Fruit fly (Drosophila melanogaster) whole organism, wandering third instar larva: ENCODE results near the gene CG43725.

Source experiments
- Abd-B ChIP-seq: fragments of >200 bp; optimal IDR thresholded peaks from 2 replicates; lab custom pipeline; 2017; ENCODE audit warnings: missing biosample characterization, missing genetic modification characterization
- CG32264 ChIP-seq: fragments of 200-800 bp; sonication (Bioruptor generic); optimal IDR thresholded peaks from 2 replicates; lab custom pipeline; 2016; ENCODE audit warnings: missing biosample characterization, missing genetic modification characterization
- CG9705 ChIP-seq: fragments of 200-800 bp; sonication (Bioruptor generic); optimal IDR thresholded peaks from 2 replicates; lab custom pipeline; 2018; ENCODE audit warnings: missing biosample characterization, mild to moderate bottlenecking, missing genetic modification characterization
- CrebA ChIP-seq: fragments of 200-800 bp; sonication (Bioruptor generic); optimal IDR thresholded peaks from 2 replicates; lab custom pipeline; 2016; ENCODE audit warnings: missing biosample characterization, mild to moderate bottlenecking, missing genetic modification characterization, borderline replicate concordance
- Dfd ChIP-seq: fragments of >200 bp; optimal IDR thresholded peaks from 2 replicates; lab custom pipeline; 2017; ENCODE audit warnings: missing biosample characterization, missing genetic modification characterization
- Dif ChIP-seq: fragments of 200-275, 200-300 bp; sonication (Bioruptor generic); optimal IDR thresholded peaks from 2 replicates; lab custom pipeline; 2018; ENCODE audit warnings: missing biosample characterization, missing genetic modification characterization; ENCODE audit not compliant: partially characterized antibody
- GATAd ChIP-seq: sonication (Bioruptor generic); optimal IDR thresholded peaks from 2 replicates; lab custom pipeline; 2016; ENCODE audit warnings: missing biosample characterization, missing genetic modification characterization
- HLH106 ChIP-seq: fragments of 200-800 bp; optimal IDR thresholded peaks from 3 replicates; lab custom pipeline; 2019; ENCODE audit warnings: missing biosample characterization, mild to moderate bottlenecking, missing genetic modification characterization, moderate library complexity
- Hnf4 ChIP-seq: fragments of 200-800 bp; sonication (Bioruptor generic); optimal IDR thresholded peaks from 2 replicates; lab custom pipeline; 2016; ENCODE audit warnings: missing biosample characterization, mild to moderate bottlenecking, missing genetic modification characterization
- Hr78 ChIP-seq: fragments of >200 bp; optimal IDR thresholded peaks from 2 replicates; lab custom pipeline; 2017; ENCODE audit warnings: missing biosample characterization, missing genetic modification characterization
- Hr83 ChIP-seq: fragments of 200-300 bp; sonication (Bioruptor generic); optimal IDR thresholded peaks from 2 replicates; lab custom pipeline; 2016; ENCODE audit warnings: missing biosample characterization, mild to moderate bottlenecking, missing genetic modification characterization, moderate library complexity; ENCODE audit not compliant: poor library complexity, severe bottlenecking
- Jra ChIP-seq: sonication (Bioruptor generic); optimal IDR thresholded peaks from 2 replicates; lab custom pipeline; 2016; ENCODE audit warnings: missing biosample characterization, missing genetic modification characterization
- Myc ChIP-seq: fragments of >200 bp; optimal IDR thresholded peaks from 2 replicates; lab custom pipeline; 2017
- N ChIP-seq: fragments of >200 bp; optimal IDR thresholded peaks from 2 replicates; lab custom pipeline; 2018; ENCODE audit warnings: missing biosample characterization, missing external identifiers, missing genetic modification characterization
- OdsH ChIP-seq: fragments of 200-800 bp; sonication (Bioruptor generic); optimal IDR thresholded peaks from 2 replicates; lab custom pipeline; 2016; ENCODE audit warnings: missing biosample characterization, mild to moderate bottlenecking, missing genetic modification characterization
- Rel ChIP-seq, 2 experiments: fragments of 200-800 bp; sonication (Bioruptor generic) in 1 of 2; optimal IDR thresholded peaks; 2 replicates in 1 of 2; 3 replicates in 1 of 2; lab custom pipeline; 2016 to 2019; ENCODE audit warnings: mild to moderate bottlenecking in 2 of 2, missing biosample characterization in 2 of 2, missing genetic modification characterization in 2 of 2, moderate library complexity in 1 of 2
- Sp1 ChIP-seq: fragments of 200-800 bp; sonication (Bioruptor generic); optimal IDR thresholded peaks from 3 replicates; lab custom pipeline; 2019; ENCODE audit warnings: missing biosample characterization, mild to moderate bottlenecking, missing genetic modification characterization, moderate library complexity
- Vsx2 ChIP-seq: fragments of 200-300, 225-300 bp; sonication (Bioruptor generic); optimal IDR thresholded peaks from 2 replicates; lab custom pipeline; 2018; ENCODE audit warnings: missing biosample characterization, missing genetic modification characterization; ENCODE audit not compliant: partially characterized antibody
- br ChIP-seq: fragments of 200-800 bp; sonication (Bioruptor generic); optimal IDR thresholded peaks from 2 replicates; lab custom pipeline; 2016; ENCODE audit warnings: missing biosample characterization, missing genetic modification characterization
- brk ChIP-seq: fragments of 200-800 bp; sonication (Bioruptor generic); optimal IDR thresholded peaks from 2 replicates; lab custom pipeline; 2016; ENCODE audit warnings: missing biosample characterization, mild to moderate bottlenecking, missing genetic modification characterization
- dl ChIP-seq, 2 experiments: fragments of 175-275, 200-275 bp in 1 of 2; fragments of 200-275 bp in 1 of 2; sonication (Bioruptor generic); optimal IDR thresholded peaks; lab custom pipeline; 2018; ENCODE audit warnings: mild to moderate bottlenecking in 2 of 2, missing biosample characterization in 2 of 2, missing genetic modification characterization in 2 of 2, moderate library complexity in 2 of 2; ENCODE audit not compliant: partially characterized antibody in 2 of 2, insufficient read depth in 1 of 2
- dmrt93B ChIP-seq: fragments of 200-800 bp; sonication (Bioruptor generic); optimal IDR thresholded peaks from 2 replicates; lab custom pipeline; 2018; ENCODE audit warnings: missing biosample characterization, mild to moderate bottlenecking, missing genetic modification characterization
- dsf ChIP-seq: sonication (Bioruptor generic); optimal IDR thresholded peaks from 2 replicates; lab custom pipeline; 2016; ENCODE audit warnings: missing biosample characterization, missing genetic modification characterization, borderline replicate concordance
- ey ChIP-seq: fragments of 200-800 bp; sonication (Bioruptor generic); optimal IDR thresholded peaks from 2 replicates; lab custom pipeline; 2016; ENCODE audit warnings: missing biosample characterization, missing genetic modification characterization
- foxo ChIP-seq, 2 experiments: fragments of 200-800 bp; sonication (Bioruptor generic); optimal IDR thresholded peaks; 2 replicates in 1 of 2; 3 replicates in 1 of 2; lab custom pipeline; 2016 to 2017; ENCODE audit warnings: missing biosample characterization in 2 of 2, missing genetic modification characterization in 2 of 2
- fru ChIP-seq: fragments of 200-800 bp; sonication (Bioruptor generic); optimal IDR thresholded peaks from 3 replicates; lab custom pipeline; 2016; ENCODE audit warnings: missing biosample characterization, mild to moderate bottlenecking, missing genetic modification characterization
- h ChIP-seq: fragments of 200-800 bp; sonication (Bioruptor generic); optimal IDR thresholded peaks from 3 replicates; lab custom pipeline; 2016; ENCODE audit warnings: missing biosample characterization, mild to moderate bottlenecking, missing genetic modification characterization
- jim ChIP-seq: fragments of 175-275, 200-325 bp; sonication (Bioruptor generic); optimal IDR thresholded peaks from 2 replicates; lab custom pipeline; 2016; ENCODE audit warnings: missing biosample characterization, mild to moderate bottlenecking, missing genetic modification characterization
- lola ChIP-seq: fragments of >200 bp; optimal IDR thresholded peaks from 2 replicates; lab custom pipeline; 2017; ENCODE audit warnings: missing biosample characterization, missing genetic modification characterization
- pan ChIP-seq: fragments of >200 bp; optimal IDR thresholded peaks from 2 replicates; lab custom pipeline; 2017
- psq ChIP-seq: fragments of 200-800 bp; sonication (Bioruptor generic); optimal IDR thresholded peaks from 3 replicates; lab custom pipeline; 2017; ENCODE audit warnings: missing biosample characterization, mild to moderate bottlenecking, missing genetic modification characterization, moderate library complexity
- rgr ChIP-seq: fragments of 200-800 bp; sonication (Bioruptor generic); optimal IDR thresholded peaks from 3 replicates; lab custom pipeline; 2016; ENCODE audit warnings: missing biosample characterization, mild to moderate bottlenecking, missing genetic modification characterization
- sage ChIP-seq: fragments of 200-800 bp; sonication (Bioruptor generic); optimal IDR thresholded peaks from 2 replicates; lab custom pipeline; 2016; ENCODE audit warnings: missing biosample characterization, mild to moderate bottlenecking, missing genetic modification characterization
- sv ChIP-seq: fragments of 200-800 bp; sonication (Bioruptor generic); optimal IDR thresholded peaks from 3 replicates; lab custom pipeline; 2016; ENCODE audit warnings: missing biosample characterization, missing genetic modification characterization
- tai ChIP-seq: sonication (Bioruptor generic); optimal IDR thresholded peaks from 2 replicates; lab custom pipeline; 2016; ENCODE audit warnings: missing biosample characterization, missing genetic modification characterization
- usp ChIP-seq: fragments of >200 bp; optimal IDR thresholded peaks from 2 replicates; lab custom pipeline; 2017; ENCODE audit warnings: missing biosample characterization, missing genetic modification characterization
- woc ChIP-seq: sonication (Bioruptor generic); optimal IDR thresholded peaks from 2 replicates; lab custom pipeline; 2016; ENCODE audit warnings: missing biosample characterization, mild to moderate bottlenecking, missing genetic modification characterization

Gene CG43725

dm6 chr2L:11113011-11113528 is 37.8 kb downstream of the CG43725 start, which contains the start of gene Idua:
TSS of gene Idua (minus strand) at chr2L:11113061.
- no peak for TF ChIP-seq pan
- no peak for TF ChIP-seq jim (GFP tag; lab: Kevin White, UChicago)
- TF ChIP-seq N (GFP tag; lab: Kevin White, UChicago): no peak
- no peak for TF ChIP-seq rgr (GFP tag; lab: Kevin White, UChicago)
- peak; percentile 63 for TF ChIP-seq psq (GFP tag; lab: Kevin White, UChicago)
- peak; percentile 47 for TF ChIP-seq Jra
- no peak for TF ChIP-seq Hnf4 (GFP tag; lab: Kevin White, UChicago)
- peak; percentile 35 for TF ChIP-seq sv (GFP tag; lab: Kevin White, UChicago)
- peak; percentile 76 for TF ChIP-seq ey
- TF ChIP-seq GATAd (GFP tag; lab: Kevin White, UChicago): no peak
- peak; percentile 81 for TF ChIP-seq Sp1 (GFP tag; lab: Kevin White, UChicago)
- TF ChIP-seq Rel (GFP tag; optimal IDR thresholded peaks at IDR 0.05; lab: Kevin White, UChicago): peak; percentile 16
- TF ChIP-seq Rel (tag; optimal IDR thresholded peaks at IDR 0.05; lab: Kevin White, UChicago): no peak
- TF ChIP-seq Abd-B: no peak
- peak; percentile 79 for TF ChIP-seq OdsH (GFP tag; lab: Kevin White, UChicago)
- TF ChIP-seq HLH106 (tag; lab: Kevin White, UChicago): peak; percentile 75

dm6 chr2L:11113714-11114113 is 38.4 kb downstream of the CG43725 start, which contains the start of gene Gr32a:
TSS of gene Gr32a (plus strand) at chr2L:11114014.
- TF ChIP-seq Vsx2 (GFP tag; lab: Kevin White, UChicago): no peak
- TF ChIP-seq Hr78 (GFP tag; lab: Kevin White, UChicago): no peak
- no peak for TF ChIP-seq CG9705 (GFP tag; lab: Kevin White, UChicago)

dm6 chr2L:11119966-11120517 is 44.7 kb downstream of the CG43725 start, which contains the start of gene CG6230:
TSS of gene CG6230 (minus strand) at chr2L:11120319.
- TF ChIP-seq rgr (GFP tag; lab: Kevin White, UChicago): no peak
- TF ChIP-seq brk: no peak
- no peak for TF ChIP-seq Jra
- peak; percentile 14 for TF ChIP-seq Hr83 (GFP tag; lab: Kevin White, UChicago)
- TF ChIP-seq jim (GFP tag; lab: Kevin White, UChicago): no peak
- no peak for TF ChIP-seq dmrt93B
- TF ChIP-seq Hnf4 (GFP tag; lab: Kevin White, UChicago): no peak
- TF ChIP-seq usp (GFP tag; lab: Kevin White, UChicago): no peak
- no peak for TF ChIP-seq fru (GFP tag; lab: Kevin White, UChicago)

dm6 chr2L:11121614-11122013 is 46.3 kb downstream of the CG43725 start, which contains the start of gene Dnaaf4:
TSS of gene Dnaaf4 (minus strand) at chr2L:11121714.
- TF ChIP-seq dsf (GFP tag; lab: Kevin White, UChicago): no peak
- no peak for TF ChIP-seq Sp1 (GFP tag; lab: Kevin White, UChicago)
- no peak for TF ChIP-seq h (GFP tag; lab: Kevin White, UChicago)
- no peak for TF ChIP-seq sage (GFP tag; lab: Kevin White, UChicago)
- TF ChIP-seq fru (GFP tag; lab: Kevin White, UChicago): no peak
- no peak for TF ChIP-seq HLH106 (tag; lab: Kevin White, UChicago)
- TF ChIP-seq ey: no peak
- no peak for TF ChIP-seq Hr83 (GFP tag; lab: Kevin White, UChicago)
- no peak for TF ChIP-seq Jra
- TF ChIP-seq OdsH (GFP tag; lab: Kevin White, UChicago): no peak
- no peak for TF ChIP-seq lola (GFP tag; lab: Kevin White, UChicago)
- no peak for TF ChIP-seq woc
- no peak for TF ChIP-seq GATAd (GFP tag; lab: Kevin White, UChicago)
- no peak for TF ChIP-seq jim (GFP tag; lab: Kevin White, UChicago)
- TF ChIP-seq tai: no peak
- no peak for TF ChIP-seq dmrt93B

dm6 chr2L:11123499-11123898 is 48.2 kb downstream of the CG43725 start, which contains the start of the genes Csl4 and Nup160:
TSS of gene Csl4 (minus strand) at chr2L:11123567.
TSS of gene Nup160 (plus strand) at chr2L:11123777.
- TF ChIP-seq GATAd (GFP tag; lab: Kevin White, UChicago) (peak; percentile 67), HLH106 (tag; lab: Kevin White, UChicago) (peak; percentile 78), foxo (GFP tag; optimal IDR thresholded peaks at IDR 0.05; lab: Kevin White, UChicago) (peak; percentile 4 to 92), fru (GFP tag; lab: Kevin White, UChicago) (no peak), jim (GFP tag; lab: Kevin White, UChicago) (no peak), dl (GFP tag; optimal IDR thresholded peaks at IDR 0.05; lab: Kevin White, UChicago; ENCODE audit: insufficient read depth in 1 of 2, partially characterized antibody in 2 of 2) (no peak), Myc (lab: Kevin White, UChicago) (peak; percentile 69), CrebA (GFP tag; lab: Kevin White, UChicago) (no peak), lola (GFP tag; lab: Kevin White, UChicago) (no peak), woc (peak; percentile 86), h (GFP tag; lab: Kevin White, UChicago) (no peak), Vsx2 (GFP tag; lab: Kevin White, UChicago) (no peak), sv (GFP tag; lab: Kevin White, UChicago) (peak; percentile 84), Dif (GFP tag; lab: Kevin White, UChicago) (no peak), Hr83 (GFP tag; lab: Kevin White, UChicago) (peak; percentile 82), Rel (GFP tag; optimal IDR thresholded peaks at IDR 0.05; lab: Kevin White, UChicago) (no peak), Rel (tag; optimal IDR thresholded peaks at IDR 0.05; lab: Kevin White, UChicago) (no peak), rgr (GFP tag; lab: Kevin White, UChicago) (no peak), br (GFP tag; lab: Kevin White, UChicago) (no peak), dsf (GFP tag; lab: Kevin White, UChicago) (peak; percentile 84), psq (GFP tag; lab: Kevin White, UChicago) (peak; percentile 73), CG32264 (GFP tag; lab: Kevin White, UChicago) (peak; percentile 46), Dfd (GFP tag; lab: Kevin White, UChicago) (no peak)
